Fruit fly (Drosophila melanogaster): ENCODE data around the gene CG5727.

CG5727 gene

dm6 chr2L:10231092-10231494 is 20.6 kb upstream of the CG5727 start (continued):
- TF ChIP-seq Smox (GFP tag; optimal IDR thresholded peaks at IDR 0.05), result no peak
- peak; percentile 49; the same call in 1 of the 2 replicates for TF ChIP-seq CG15336 (GFP tag; IDR thresholded peaks at IDR 0.05)
- TF ChIP-seq CG6792 (GFP tag; optimal IDR thresholded peaks at IDR 0.05), result peak; percentile 32
- peak; percentile 11 for TF ChIP-seq Ets96B (tag; optimal IDR thresholded peaks at IDR 0.05)
- peak; percentile 5 for TF ChIP-seq fkh (GFP tag; optimal IDR thresholded peaks at IDR 0.05)
- TF ChIP-seq spab (GFP tag; optimal IDR thresholded peaks at IDR 0.05), result no peak
- peak; percentile 2 for TF ChIP-seq Sox15 (GFP tag; optimal IDR thresholded peaks at IDR 0.05)
- TF ChIP-seq OdsH (GFP tag; optimal IDR thresholded peaks at IDR 0.05), result peak; percentile 57
- TF ChIP-seq cyc (GFP tag; optimal IDR thresholded peaks at IDR 0.05), result peak; percentile 0
- peak; percentile 84 for TF ChIP-seq Eip78C (GFP tag)
- TF ChIP-seq Sox14 (GFP tag; optimal IDR thresholded peaks at IDR 0.05), result peak; percentile 61
- TF ChIP-seq pdm3 (GFP tag; optimal IDR thresholded peaks at IDR 0.05), result no peak
- peak; percentile 45 for TF ChIP-seq Sox102F (GFP tag; optimal IDR thresholded peaks at IDR 0.05)
- TF ChIP-seq CG6808 (GFP tag; optimal IDR thresholded peaks at IDR 0.05), result peak; percentile 14
- no peak for TF ChIP-seq CG11762 (GFP tag; optimal IDR thresholded peaks at IDR 0.05; ENCODE audit: insufficient read depth)
- peak; percentile 54 for TF ChIP-seq Met (GFP tag; optimal IDR thresholded peaks at IDR 0.05)
- TF ChIP-seq eg (GFP tag; IDR thresholded peaks at IDR 0.05), result no peak
- peak; percentile 17 for TF ChIP-seq dsx (GFP tag; optimal IDR thresholded peaks at IDR 0.05; ENCODE audit: poor library complexity, severe bottlenecking)
- TF ChIP-seq CG4318 (GFP tag; optimal IDR thresholded peaks at IDR 0.05), result no peak
- TF ChIP-seq fd59A (GFP tag; optimal IDR thresholded peaks at IDR 0.05), result no peak
- TF ChIP-seq CG11294 (GFP tag; IDR thresholded peaks at IDR 0.05), result no peak
- TF ChIP-seq esn (GFP tag; optimal IDR thresholded peaks at IDR 0.05), result peak; percentile 55
- peak; percentile 43 for TF ChIP-seq acj6 (GFP tag; optimal IDR thresholded peaks at IDR 0.05)
- peak; percentile 58 for TF ChIP-seq Eip75B (GFP tag; optimal IDR thresholded peaks at IDR 0.05)

DNA sequence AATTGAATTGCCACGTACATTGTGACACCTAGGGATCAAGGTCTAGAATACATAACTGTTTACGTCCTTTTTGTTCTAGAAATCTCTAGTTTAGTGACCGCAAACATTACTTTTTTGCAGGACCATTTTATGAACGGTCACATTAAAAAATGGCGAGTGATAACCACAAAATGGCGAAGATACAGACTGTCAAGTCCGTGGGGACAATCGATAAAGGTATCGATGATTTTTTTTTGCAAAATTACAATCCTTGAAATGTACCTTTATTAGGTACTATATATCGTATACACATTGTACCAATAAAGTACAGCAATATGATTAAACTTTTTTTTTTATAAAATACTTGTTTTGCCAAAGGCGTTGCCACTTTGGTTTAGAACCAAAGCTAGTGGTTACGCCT is 20.0 kb upstream of the CG5727 start:
- TF ChIP-seq fkh (GFP tag; optimal IDR thresholded peaks at IDR 0.05), result no peak
- TF ChIP-seq Eip78C (GFP tag), result peak; percentile 40
- peak; percentile 9 for TF ChIP-seq achi (GFP tag; optimal IDR thresholded peaks at IDR 0.05)

DNA sequence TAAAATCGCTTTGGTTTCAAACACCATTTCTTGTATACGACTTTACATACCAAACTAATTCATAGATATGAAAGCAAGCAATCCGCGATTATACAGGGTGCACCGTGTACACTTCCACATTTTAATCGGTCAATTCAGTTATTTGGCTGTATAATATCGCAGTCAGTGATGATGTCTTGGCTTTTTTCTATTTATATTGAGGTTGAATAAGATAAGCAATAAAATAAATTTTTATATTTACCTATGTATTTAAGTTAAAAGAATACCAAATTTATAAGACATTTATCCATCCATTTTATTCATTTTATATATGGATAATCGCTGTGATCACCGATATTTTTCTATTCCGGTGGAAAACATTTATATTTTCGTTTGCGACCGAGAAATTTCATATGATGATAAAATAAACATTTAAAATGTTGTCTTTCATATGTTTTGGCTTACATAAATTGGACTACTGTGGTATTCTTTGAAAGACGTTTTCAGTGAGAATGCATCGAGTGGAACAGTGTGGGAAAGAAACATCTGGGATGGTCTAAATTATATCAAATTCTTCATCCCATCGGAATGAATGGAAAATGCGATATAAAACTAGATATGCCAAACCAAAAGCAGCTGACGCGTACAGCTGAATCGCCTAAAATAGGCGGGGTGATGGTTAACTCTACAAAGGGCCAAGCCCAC is 16.4 kb upstream of the CG5727 start, which contains the start of gene CG5708:
CG5708 (minus strand) TSS at position 85 of the 684 bp plus-strand sequence.
- TF ChIP-seq Met (GFP tag; optimal IDR thresholded peaks at IDR 0.05) (peak; percentile 37), salr (GFP tag; optimal IDR thresholded peaks at IDR 0.05) (no peak), Sox14 (GFP tag; optimal IDR thresholded peaks at IDR 0.05) (peak; percentile 9), fkh (GFP tag; optimal IDR thresholded peaks at IDR 0.05) (peak; percentile 36), dac (GFP tag; optimal IDR thresholded peaks at IDR 0.05) (no peak), CG6792 (GFP tag; optimal IDR thresholded peaks at IDR 0.05) (no peak), dsx (GFP tag; optimal IDR thresholded peaks at IDR 0.05; ENCODE audit: poor library complexity, severe bottlenecking) (peak; percentile 35), topi (GFP tag; optimal IDR thresholded peaks at IDR 0.05) (peak; percentile 2), CG6854 (GFP tag; optimal IDR thresholded peaks at IDR 0.05) (no peak), CG6276 (GFP tag; optimal IDR thresholded peaks at IDR 0.05) (no peak), CG11902 (GFP tag; optimal IDR thresholded peaks at IDR 0.05) (no peak), CG15336 (GFP tag; IDR thresholded peaks at IDR 0.05) (no peak), CG1621 (tag; optimal IDR thresholded peaks at IDR 0.05) (no peak), CG32006 (GFP tag; optimal IDR thresholded peaks at IDR 0.05) (no peak), Ets96B (tag; optimal IDR thresholded peaks at IDR 0.05) (no peak), Eip93F (GFP tag; optimal IDR thresholded peaks at IDR 0.05) (no peak), Sox15 (GFP tag; optimal IDR thresholded peaks at IDR 0.05) (no peak), Ets21C (GFP tag; optimal IDR thresholded peaks at IDR 0.05) (no peak), CG8632 (GFP tag; optimal IDR thresholded peaks at IDR 0.05) (no peak), Blimp-1 (GFP tag; optimal IDR thresholded peaks at IDR 0.05) (no peak), lz (GFP tag; optimal IDR thresholded peaks at IDR 0.05) (peak; percentile 13), achi (GFP tag; optimal IDR thresholded peaks at IDR 0.05) (peak; percentile 35), cyc (GFP tag; optimal IDR thresholded peaks at IDR 0.05) (peak; percentile 18), spab (GFP tag; optimal IDR thresholded peaks at IDR 0.05) (no peak), CG8319 (GFP tag; optimal IDR thresholded peaks at IDR 0.05) (no peak), Lpt (GFP tag; optimal IDR thresholded peaks at IDR 0.05) (no peak), CG3032 (tag; optimal IDR thresholded peaks at IDR 0.05) (peak; percentile 31), ss (GFP tag; optimal IDR thresholded peaks at IDR 0.05) (peak in 1 of 2 experiments; percentile 20), Eip78C (GFP tag) (peak; percentile 63), CG9139 (GFP tag; optimal IDR thresholded peaks at IDR 0.05) (no peak), esn (GFP tag; optimal IDR thresholded peaks at IDR 0.05) (peak; percentile 32), CG16779 (tag; optimal IDR thresholded peaks at IDR 0.05) (no peak), Gug (GFP tag; IDR thresholded peaks at IDR 0.05) (no peak)
